Worm (Caenorhabditis elegans): ENCODE data around the gene col-80.

Gene col-80

DNA sequence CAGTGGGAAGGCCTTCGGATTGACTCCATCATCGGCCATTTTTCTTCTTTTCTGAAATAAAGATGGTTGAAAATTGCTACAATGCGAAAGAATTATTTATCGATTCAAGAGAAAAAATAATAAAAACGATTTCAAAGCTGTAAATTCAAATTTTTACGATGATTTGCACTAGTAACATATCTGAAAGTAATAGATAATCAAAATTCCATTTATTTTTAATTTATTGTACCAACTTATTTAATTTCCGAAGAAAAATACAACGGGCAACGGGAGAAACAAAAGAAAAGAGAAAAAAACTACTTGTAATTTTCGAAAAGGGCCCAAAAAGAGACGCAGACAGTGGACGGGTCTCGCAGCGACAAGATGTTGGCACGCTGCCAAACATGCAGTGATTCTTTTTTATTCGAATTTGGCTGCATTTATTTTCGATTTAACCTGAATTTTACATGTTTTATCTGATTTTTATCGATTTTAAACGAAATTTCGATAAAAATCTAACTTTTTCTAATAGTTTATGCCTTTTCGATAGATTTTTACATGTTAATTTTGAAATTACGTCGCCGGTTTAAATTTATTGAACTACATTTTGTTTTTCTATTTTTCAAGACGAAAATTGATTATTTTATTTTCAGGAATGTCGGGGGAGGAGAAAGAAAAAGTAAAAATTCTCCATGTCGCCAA, 48.3 kb upstream of the col-80 start, which contains the start of the genes snu-13 and rsp-7 (continued):
- TF ChIP-seq mdl-1 (tag; optimal IDR thresholded peaks at IDR 0.05) (no peak), zag-1 (tag; optimal IDR thresholded peaks at IDR 0.05) (no peak), nhr-25 (tag; optimal IDR thresholded peaks at IDR 0.05) (peak; percentile 75), gmeb-1 (tag; optimal IDR thresholded peaks at IDR 0.05) (peak; percentile 67), ztf-1 (GFP tag; conservative IDR thresholded peaks at IDR 0.05) (no peak)

DNA sequence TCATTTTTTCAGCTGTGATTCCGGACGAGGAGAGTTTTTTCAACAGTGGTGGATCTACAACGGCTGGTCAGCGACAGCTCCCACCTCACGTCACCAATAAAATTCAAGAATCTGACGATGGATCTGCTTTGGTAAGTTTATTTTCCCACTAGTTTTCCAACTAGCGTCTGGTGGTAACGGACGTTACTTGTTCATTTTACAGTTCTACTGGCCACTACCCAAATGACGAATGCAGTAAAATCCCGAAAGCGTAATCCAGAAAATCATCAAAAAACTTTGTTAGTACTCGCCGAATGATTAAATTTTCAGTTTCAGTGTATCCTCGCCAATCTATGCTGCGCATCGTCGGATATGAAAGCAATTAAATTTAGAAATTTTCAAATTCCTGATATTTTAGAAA, 47.4 kb upstream of the col-80 start:
- TF ChIP-seq lin-11 (tag; optimal IDR thresholded peaks at IDR 0.05), result no peak
- TF ChIP-seq mdl-1 (tag; optimal IDR thresholded peaks at IDR 0.05), result no peak
- no peak for TF ChIP-seq C34F6.9 (tag; optimal IDR thresholded peaks at IDR 0.05)
- TF ChIP-seq nhr-10 (tag; optimal IDR thresholded peaks at IDR 0.05), result no peak
- no peak for TF ChIP-seq unc-55 (GFP tag; optimal IDR thresholded peaks at IDR 0.05)
- TF ChIP-seq unc-62 (GFP tag; optimal IDR thresholded peaks at IDR 0.05), result no peak
- TF ChIP-seq dmd-4 (tag; optimal IDR thresholded peaks at IDR 0.05), result no peak
- no peak for TF ChIP-seq gmeb-1 (tag; optimal IDR thresholded peaks at IDR 0.05)
- no peak for TF ChIP-seq nhr-21 (tag; optimal IDR thresholded peaks at IDR 0.05)

ce11 chrII:10660892-10661291, 46.1 kb upstream of the col-80 start, which contains the start of gene marc-2:
marc-2 (minus strand) TSS chrII:10660992.
- TF ChIP-seq ztf-1 (GFP tag; conservative IDR thresholded peaks at IDR 0.05) (no peak), ztf-11 (tag; optimal IDR thresholded peaks at IDR 0.05) (no peak), gmeb-1 (tag; optimal IDR thresholded peaks at IDR 0.05) (no peak)

DNA sequence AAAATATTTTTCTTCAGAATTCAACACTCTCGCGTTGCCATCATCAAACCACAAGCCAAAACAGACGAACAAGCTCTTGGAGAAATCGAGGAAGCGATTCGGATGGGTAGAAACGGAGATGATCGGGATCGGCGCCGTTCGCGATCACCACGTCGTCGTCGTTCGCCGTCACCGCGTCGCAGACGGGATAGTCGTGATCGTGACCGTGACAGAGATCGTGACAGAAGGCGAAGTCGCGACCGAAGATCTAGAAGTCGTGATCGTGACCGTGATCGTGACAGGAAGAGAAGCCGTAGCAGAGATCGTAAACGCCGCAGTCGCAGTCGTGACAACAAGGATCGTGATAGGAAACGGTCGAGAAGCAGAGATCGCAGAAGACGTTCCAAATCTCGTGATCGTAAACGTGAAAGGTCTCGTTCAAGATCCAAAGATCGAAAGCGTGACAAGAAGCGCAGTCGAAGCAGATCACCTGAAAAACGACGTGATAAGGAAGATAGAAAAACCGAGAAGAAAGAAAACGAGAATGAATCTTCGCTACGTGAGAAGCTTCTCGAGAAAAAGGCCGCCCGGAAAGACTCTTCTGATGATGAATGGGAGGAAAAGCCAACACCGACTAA, 45.4 kb upstream of the col-80 start:
- no peak for TF ChIP-seq lin-11 (tag; optimal IDR thresholded peaks at IDR 0.05)
- TF ChIP-seq nhr-21 (tag; optimal IDR thresholded peaks at IDR 0.05), result peak; percentile 18

- TF ChIP-seq sma-3 (GFP tag; optimal IDR thresholded peaks at IDR 0.05) (no peak), mdl-1 (tag; optimal IDR thresholded peaks at IDR 0.05) (no peak), alr-1 (tag; optimal IDR thresholded peaks at IDR 0.05) (no peak), lin-39 (tag; optimal IDR thresholded peaks at IDR 0.05) (no peak), nhr-77 (tag; optimal IDR thresholded peaks at IDR 0.05) (no peak), nhr-6 (tag; optimal IDR thresholded peaks at IDR 0.05) (no peak), peb-1 (tag; optimal IDR thresholded peaks at IDR 0.05) (no peak), elt-3 (tag; optimal IDR thresholded peaks at IDR 0.05) (no peak), ztf-1 (GFP tag; conservative IDR thresholded peaks at IDR 0.05) (no peak), ama-1 (optimal IDR thresholded peaks at IDR 0.05) (no peak), nhr-129 (tag; optimal IDR thresholded peaks at IDR 0.05) (no peak), nhr-11 (tag; optimal IDR thresholded peaks at IDR 0.05) (no peak), blmp-1 (tag; optimal IDR thresholded peaks at IDR 0.05; ENCODE audit: insufficient read depth) (no peak)
Observed at ce11 chrII:10662279-10662678, 44.7 kb upstream of the col-80 start.

- TF ChIP-seq lin-39 (tag; optimal IDR thresholded peaks at IDR 0.05) (no peak), lsy-2 (tag; optimal IDR thresholded peaks at IDR 0.05) (peak in 1 of 2 experiments; percentile 35), mab-5 (tag; optimal IDR thresholded peaks at IDR 0.05) (no peak), C34F6.9 (tag; optimal IDR thresholded peaks at IDR 0.05) (peak; percentile 32)
Observed at ce11 chrII:10662698-10663097, 44.3 kb upstream of the col-80 start, which contains the start of gene D2089.8. D2089.8 (minus strand) TSS chrII:10662781.

- no peak for TF ChIP-seq ama-1 (optimal IDR thresholded peaks at IDR 0.05)
- no peak for TF ChIP-seq blmp-1 (tag; optimal IDR thresholded peaks at IDR 0.05; ENCODE audit: insufficient read depth)
- no peak for TF ChIP-seq unc-55 (GFP tag; optimal IDR thresholded peaks at IDR 0.05)
- TF ChIP-seq egl-27 (tag; optimal IDR thresholded peaks at IDR 0.05), result no peak
- no peak for TF ChIP-seq ztf-4 (tag; optimal IDR thresholded peaks at IDR 0.05)
- no peak for TF ChIP-seq zag-1 (tag; optimal IDR thresholded peaks at IDR 0.05)
- no peak for TF ChIP-seq lin-11 (tag; optimal IDR thresholded peaks at IDR 0.05)
- TF ChIP-seq nhr-237 (tag; optimal IDR thresholded peaks at IDR 0.05), result no peak
- no peak for TF ChIP-seq alr-1 (tag; optimal IDR thresholded peaks at IDR 0.05)
- no peak for TF ChIP-seq fos-1 (tag; optimal IDR thresholded peaks at IDR 0.05)
- no peak for TF ChIP-seq nhr-12 (tag; optimal IDR thresholded peaks at IDR 0.05)
- no peak for TF ChIP-seq nhr-129 (tag; optimal IDR thresholded peaks at IDR 0.05)
- TF ChIP-seq nhr-77 (tag; optimal IDR thresholded peaks at IDR 0.05), result no peak
- TF ChIP-seq nhr-23 (tag; optimal IDR thresholded peaks at IDR 0.05), result no peak
- no peak for TF ChIP-seq C34F6.9 (tag; optimal IDR thresholded peaks at IDR 0.05)
- no peak for TF ChIP-seq skn-1 (tag; optimal IDR thresholded peaks at IDR 0.05)
Observed at ce11 chrII:10665031-10665430, 42.0 kb upstream of the col-80 start, which contains the start of gene D2089.3. D2089.3 (minus strand) TSS chrII:10665131.
